Fruit fly (Drosophila melanogaster) S2 (cell line): ENCODE data around the gene PGRP-SD.

ENCODE experiments used
- CG8478 ChIP-seq: fragments of >200 bp; optimal IDR thresholded peaks from 2 replicates; lab custom pipeline; 2018
- CTCF ChIP-seq, 2 experiments: fragments of >200 bp; optimal IDR thresholded peaks; 2 replicates each; lab custom pipeline; 2018

- TF ChIP-seq CG8478 (no peak), CTCF (optimal IDR thresholded peaks at IDR 0.05; lab: Kevin White, UChicago) (no peak)
Observed at dm6 chr3L:7643562-7643961, 7.4 kb upstream of the PGRP-SD start.
